Worm (Caenorhabditis elegans) whole organism, late embryonic: ENCODE measurements around the gene lury-1.

Source experiments
- F13H6.1 ChIP-seq: sonication (generic microtip); optimal IDR thresholded peaks from 2 replicates; lab custom pipeline; 2016; ENCODE audit warnings: missing genetic modification characterization, missing compliant biosample characterization
- Y22D7AL.16 ChIP-seq: sonication (generic microtip); optimal IDR thresholded peaks from 2 replicates; lab custom pipeline; 2016; ENCODE audit warnings: missing genetic modification characterization, missing compliant biosample characterization
- ahr-1 ChIP-seq: sonication (generic microtip); optimal IDR thresholded peaks from 2 replicates; lab custom pipeline; 2016; ENCODE audit warnings: missing genetic modification characterization, missing compliant biosample characterization
- ceh-18 ChIP-seq: sonication (generic microtip); optimal IDR thresholded peaks from 2 replicates; lab custom pipeline; 2016; ENCODE audit warnings: missing genetic modification characterization, missing compliant biosample characterization
- ceh-2 ChIP-seq: sonication (generic microtip); optimal IDR thresholded peaks from 2 replicates; lab custom pipeline; 2016; ENCODE audit warnings: missing genotype, missing genetic modification characterization, missing compliant biosample characterization
- ceh-22 ChIP-seq: sonication (generic microtip); optimal IDR thresholded peaks from 2 replicates; lab custom pipeline; 2017; ENCODE audit warnings: missing biosample characterization, missing genetic modification characterization
- ceh-30 ChIP-seq: fragments of 150-350 bp; optimal IDR thresholded peaks from 2 replicates; lab custom pipeline; 2014; ENCODE audit warnings: missing biosample characterization, missing genetic modification characterization
- ceh-34 ChIP-seq: sonication (generic microtip); optimal IDR thresholded peaks from 2 replicates; lab custom pipeline; 2016; ENCODE audit warnings: mild to moderate bottlenecking, missing genetic modification characterization, missing compliant biosample characterization
- ceh-9 ChIP-seq: sonication (generic microtip); optimal IDR thresholded peaks from 2 replicates; lab custom pipeline; 2016; ENCODE audit warnings: mild to moderate bottlenecking, missing genetic modification characterization, inconsistent platforms, missing compliant biosample characterization
- che-1 ChIP-seq: sonication (generic microtip); optimal IDR thresholded peaks from 2 replicates; lab custom pipeline; 2016; ENCODE audit warnings: mild to moderate bottlenecking, missing genetic modification characterization, missing compliant biosample characterization
- dmd-4 ChIP-seq: sonication (generic microtip); optimal IDR thresholded peaks from 2 replicates; lab custom pipeline; 2016; ENCODE audit warnings: borderline replicate concordance, missing genetic modification characterization, missing compliant biosample characterization
- dve-1 ChIP-seq: sonication (generic microtip); optimal IDR thresholded peaks from 2 replicates; lab custom pipeline; 2017; ENCODE audit warnings: antibody characterized with exemption, mild to moderate bottlenecking, missing genetic modification characterization, missing compliant biosample characterization
- elt-2 ChIP-seq: sonication (generic microtip); optimal IDR thresholded peaks from 2 replicates; lab custom pipeline; 2016; ENCODE audit warnings: missing genetic modification reagents, missing genetic modification characterization, missing compliant biosample characterization
- elt-4 ChIP-seq: sonication (generic microtip); optimal IDR thresholded peaks from 2 replicates; lab custom pipeline; 2016; ENCODE audit warnings: missing genetic modification characterization, missing compliant biosample characterization
- fax-1 ChIP-seq: sonication (generic microtip); optimal IDR thresholded peaks from 2 replicates; lab custom pipeline; 2016; ENCODE audit warnings: missing genotype, missing genetic modification characterization, missing compliant biosample characterization
- gmeb-2 ChIP-seq: sonication (generic microtip); optimal IDR thresholded peaks from 2 replicates; lab custom pipeline; 2016; ENCODE audit warnings: missing genetic modification characterization, inconsistent platforms, missing compliant biosample characterization
- hlh-15 ChIP-seq: sonication (generic microtip); optimal IDR thresholded peaks from 2 replicates; lab custom pipeline; 2016; ENCODE audit warnings: missing genetic modification characterization, missing compliant biosample characterization
- hlh-30 ChIP-seq: sonication (generic microtip); optimal IDR thresholded peaks from 2 replicates; lab custom pipeline; 2017; ENCODE audit warnings: antibody characterized with exemption, missing genetic modification characterization, missing compliant biosample characterization; ENCODE audit not compliant: insufficient read depth
- lim-6 ChIP-seq: sonication (generic microtip); optimal IDR thresholded peaks from 2 replicates; lab custom pipeline; 2016; ENCODE audit warnings: missing genetic modification characterization, missing compliant biosample characterization
- madf-2 ChIP-seq: sonication (generic microtip); optimal IDR thresholded peaks from 2 replicates; lab custom pipeline; 2017; ENCODE audit warnings: missing genetic modification characterization, missing compliant biosample characterization
- nfya-1 ChIP-seq: sonication (generic microtip); optimal IDR thresholded peaks from 2 replicates; lab custom pipeline; 2017; ENCODE audit warnings: missing genetic modification characterization, mild to moderate bottlenecking, missing compliant biosample characterization, antibody characterized with exemption, moderate library complexity
- nhr-232 ChIP-seq: sonication (generic microtip); optimal IDR thresholded peaks from 2 replicates; lab custom pipeline; 2016; ENCODE audit warnings: missing genetic modification characterization, missing compliant biosample characterization
- pat-9 ChIP-seq: fragments of 200-800 bp; sonication (Bioruptor generic); optimal IDR thresholded peaks from 2 replicates; lab custom pipeline; 2018; ENCODE audit warnings: mild to moderate bottlenecking, missing genetic modification characterization, moderate library complexity, missing compliant biosample characterization
- pax-1 ChIP-seq: fragments of 150-350 bp; optimal IDR thresholded peaks from 2 replicates; lab custom pipeline; 2014; ENCODE audit warnings: missing biosample characterization, missing genetic modification characterization
- pha-2 ChIP-seq: sonication (generic microtip); optimal IDR thresholded peaks from 2 replicates; lab custom pipeline; 2017; ENCODE audit warnings: mild to moderate bottlenecking, missing genetic modification characterization, missing compliant biosample characterization
- pha-4 ChIP-seq: fragments of 150-350 bp; optimal IDR thresholded peaks from 2 replicates; lab custom pipeline; 2018; ENCODE audit warnings: missing biosample characterization, missing genetic modification reagents, missing genetic modification characterization
- pqm-1 ChIP-seq: sonication (generic microtip); optimal IDR thresholded peaks from 2 replicates; lab custom pipeline; 2016; ENCODE audit warnings: missing genetic modification characterization, missing compliant biosample characterization
- ref-2 ChIP-seq: sonication (generic microtip); optimal IDR thresholded peaks from 2 replicates; lab custom pipeline; 2016; ENCODE audit warnings: missing genetic modification characterization, missing compliant biosample characterization
- rnt-1 ChIP-seq: sonication (generic microtip); optimal IDR thresholded peaks from 2 replicates; lab custom pipeline; 2016; ENCODE audit warnings: missing genetic modification characterization, missing compliant biosample characterization
- sdc-2 ChIP-seq: sonication (generic microtip); optimal IDR thresholded peaks from 2 replicates; lab custom pipeline; 2016; ENCODE audit warnings: missing genotype, missing genetic modification characterization, missing compliant biosample characterization
- sox-2 ChIP-seq: fragments of 200-800 bp; sonication (Bioruptor generic); IDR thresholded peaks from 2 replicates; pipeline ENCODE4 v1.3.6; 2022; ENCODE audit warnings: missing genetic modification reagents, missing genetic modification characterization, missing compliant biosample characterization
- sox-4 ChIP-seq: sonication (generic microtip); optimal IDR thresholded peaks from 2 replicates; lab custom pipeline; 2017; ENCODE audit warnings: mild to moderate bottlenecking, missing genetic modification characterization, inconsistent platforms, missing compliant biosample characterization
- syd-9 ChIP-seq: sonication (generic microtip); optimal IDR thresholded peaks from 2 replicates; lab custom pipeline; 2016; ENCODE audit warnings: mild to moderate bottlenecking, missing genetic modification characterization, moderate library complexity, missing compliant biosample characterization
- tbx-7 ChIP-seq: sonication (generic microtip); optimal IDR thresholded peaks from 2 replicates; lab custom pipeline; 2016; ENCODE audit warnings: missing genotype, missing genetic modification characterization, missing compliant biosample characterization
- ttx-3 ChIP-seq: sonication (generic microtip); optimal IDR thresholded peaks from 2 replicates; lab custom pipeline; 2016; ENCODE audit warnings: missing genetic modification reagents, missing genetic modification characterization, missing compliant biosample characterization
- unc-42 ChIP-seq: sonication (generic microtip); optimal IDR thresholded peaks from 2 replicates; lab custom pipeline; 2016; ENCODE audit warnings: missing genotype, missing genetic modification characterization, missing compliant biosample characterization
- unc-86 ChIP-seq: sonication (generic microtip); optimal IDR thresholded peaks from 2 replicates; lab custom pipeline; 2016; ENCODE audit warnings: missing genetic modification characterization, missing compliant biosample characterization

The lury-1 gene

ce11 chrIII:12149958-12150357 is 36.3 kb upstream of the lury-1 start:
- TF ChIP-seq pax-1 (tag; lab: Kevin White, UChicago) (no peak), ceh-22 (tag; lab: Kevin White, UChicago) (no peak), ttx-3 (tag; lab: Kevin White, UChicago) (no peak), ceh-18 (tag; lab: Kevin White, UChicago) (peak; percentile 36), gmeb-2 (tag; lab: Kevin White, UChicago) (no peak), sox-4 (tag; lab: Kevin White, UChicago) (no peak), tbx-7 (no peak), nhr-232 (tag; lab: Kevin White, UChicago) (no peak), pat-9 (tag; lab: Kevin White, UChicago) (no peak), madf-2 (tag; lab: Kevin White, UChicago) (no peak), pha-4 (tag; lab: Kevin White, UChicago) (no peak), elt-4 (tag; lab: Kevin White, UChicago) (no peak), F13H6.1 (no peak), rnt-1 (tag; lab: Kevin White, UChicago) (no peak), lim-6 (tag; lab: Kevin White, UChicago) (no peak), syd-9 (no peak), ceh-9 (tag; lab: Kevin White, UChicago) (no peak), elt-2 (tag; lab: Kevin White, UChicago) (no peak), unc-86 (tag; lab: Kevin White, UChicago) (no peak), hlh-30 (tag; lab: Kevin White, UChicago) (peak; percentile 28), hlh-15 (tag; lab: Kevin White, UChicago) (no peak), fax-1 (tag; lab: Kevin White, UChicago) (no peak), ahr-1 (tag; lab: Kevin White, UChicago) (no peak), ceh-30 (tag; lab: Kevin White, UChicago) (no peak), ceh-34 (tag; lab: Kevin White, UChicago) (peak; percentile 5), pha-2 (tag; lab: Kevin White, UChicago) (no peak), ref-2 (tag; lab: Kevin White, UChicago) (no peak)

- TF ChIP-seq ceh-2 (tag; lab: Kevin White, UChicago): no peak
- no peak for TF ChIP-seq dve-1 (tag; lab: Kevin White, UChicago)
- no peak for TF ChIP-seq unc-42 (tag; lab: Kevin White, UChicago)
Observed at ce11 chrIII:12151100-12151499, 35.1 kb upstream of the lury-1 start.

ce11 chrIII:12152157-12152556 is 34.1 kb upstream of the lury-1 start:
- TF ChIP-seq ceh-34 (tag; lab: Kevin White, UChicago) (no peak), ceh-9 (tag; lab: Kevin White, UChicago) (no peak), sox-2 (GFP tag; lab: Robert Waterston, UW) (no peak), unc-86 (tag; lab: Kevin White, UChicago) (no peak), dmd-4 (no peak), Y22D7AL.16 (tag; lab: Kevin White, UChicago) (no peak), pqm-1 (no peak), ceh-30 (tag; lab: Kevin White, UChicago) (no peak), pha-4 (tag; lab: Kevin White, UChicago) (no peak), lim-6 (tag; lab: Kevin White, UChicago) (no peak), ceh-2 (tag; lab: Kevin White, UChicago) (no peak), ahr-1 (tag; lab: Kevin White, UChicago) (no peak), nfya-1 (tag; lab: Kevin White, UChicago) (peak; percentile 9), fax-1 (tag; lab: Kevin White, UChicago) (no peak), che-1 (tag; lab: Kevin White, UChicago) (no peak), unc-42 (tag; lab: Kevin White, UChicago) (peak; percentile 27), sdc-2 (tag; lab: Kevin White, UChicago) (no peak)
